Fruit fly (Drosophila melanogaster) whole organism, wandering third instar larva: ENCODE measurements around the gene CG42571.

Experiments
- Abd-B ChIP-seq: fragments of >200 bp; optimal IDR thresholded peaks from 2 replicates; lab custom pipeline; 2017; ENCODE audit warnings: missing biosample characterization, missing genetic modification characterization
- Hr78 ChIP-seq: fragments of >200 bp; optimal IDR thresholded peaks from 2 replicates; lab custom pipeline; 2017; ENCODE audit warnings: missing biosample characterization, missing genetic modification characterization
- Hr83 ChIP-seq: fragments of 200-300 bp; sonication (Bioruptor generic); optimal IDR thresholded peaks from 2 replicates; lab custom pipeline; 2016; ENCODE audit warnings: missing biosample characterization, mild to moderate bottlenecking, missing genetic modification characterization, moderate library complexity; ENCODE audit not compliant: poor library complexity, severe bottlenecking
- Jra ChIP-seq: sonication (Bioruptor generic); optimal IDR thresholded peaks from 2 replicates; lab custom pipeline; 2016; ENCODE audit warnings: missing biosample characterization, missing genetic modification characterization
- Mio ChIP-seq: sonication (Bioruptor generic); optimal IDR thresholded peaks from 2 replicates; lab custom pipeline; 2016; ENCODE audit warnings: missing biosample characterization, missing genetic modification characterization
- Myc ChIP-seq: fragments of >200 bp; optimal IDR thresholded peaks from 2 replicates; lab custom pipeline; 2017
- Rel ChIP-seq, 2 experiments: fragments of 200-800 bp; sonication (Bioruptor generic) in 1 of 2; optimal IDR thresholded peaks; 2 replicates in 1 of 2; 3 replicates in 1 of 2; lab custom pipeline; 2016 to 2019; ENCODE audit warnings: mild to moderate bottlenecking in 2 of 2, missing biosample characterization in 2 of 2, missing genetic modification characterization in 2 of 2, moderate library complexity in 1 of 2
- dl ChIP-seq, 2 experiments: fragments of 175-275, 200-275 bp in 1 of 2; fragments of 200-275 bp in 1 of 2; sonication (Bioruptor generic); optimal IDR thresholded peaks; lab custom pipeline; 2018; ENCODE audit warnings: mild to moderate bottlenecking in 2 of 2, missing biosample characterization in 2 of 2, missing genetic modification characterization in 2 of 2, moderate library complexity in 2 of 2; ENCODE audit not compliant: partially characterized antibody in 2 of 2, insufficient read depth in 1 of 2
- h ChIP-seq: fragments of 200-800 bp; sonication (Bioruptor generic); optimal IDR thresholded peaks from 3 replicates; lab custom pipeline; 2016; ENCODE audit warnings: missing biosample characterization, mild to moderate bottlenecking, missing genetic modification characterization
- lola ChIP-seq: fragments of >200 bp; optimal IDR thresholded peaks from 2 replicates; lab custom pipeline; 2017; ENCODE audit warnings: missing biosample characterization, missing genetic modification characterization
- psq ChIP-seq: fragments of 200-800 bp; sonication (Bioruptor generic); optimal IDR thresholded peaks from 3 replicates; lab custom pipeline; 2017; ENCODE audit warnings: missing biosample characterization, mild to moderate bottlenecking, missing genetic modification characterization, moderate library complexity
- rgr ChIP-seq: fragments of 200-800 bp; sonication (Bioruptor generic); optimal IDR thresholded peaks from 3 replicates; lab custom pipeline; 2016; ENCODE audit warnings: missing biosample characterization, mild to moderate bottlenecking, missing genetic modification characterization
- usp ChIP-seq: fragments of >200 bp; optimal IDR thresholded peaks from 2 replicates; lab custom pipeline; 2017; ENCODE audit warnings: missing biosample characterization, missing genetic modification characterization

- no peak for TF ChIP-seq Hr78
- TF ChIP-seq h (GFP tag; lab: Kevin White, UChicago) = no peak
- TF ChIP-seq Jra (GFP tag; lab: Kevin White, UChicago) = no peak
- TF ChIP-seq Abd-B (GFP tag; lab: Kevin White, UChicago) = no peak
- TF ChIP-seq Mio = no peak
- no peak for TF ChIP-seq rgr (GFP tag; lab: Kevin White, UChicago)
- no peak for TF ChIP-seq usp (GFP tag; lab: Kevin White, UChicago)
- no peak for TF ChIP-seq psq (GFP tag; lab: Kevin White, UChicago)
- TF ChIP-seq dl (GFP tag; optimal IDR thresholded peaks at IDR 0.05; lab: Kevin White, UChicago; ENCODE audit: insufficient read depth in 1 of 2, partially characterized antibody in 2 of 2) = no peak
- TF ChIP-seq Myc = no peak
- TF ChIP-seq Rel (GFP tag; optimal IDR thresholded peaks at IDR 0.05; lab: Kevin White, UChicago) = no peak
- TF ChIP-seq Rel (tag; optimal IDR thresholded peaks at IDR 0.05; lab: Kevin White, UChicago) = no peak
- TF ChIP-seq Hr83 (GFP tag; lab: Kevin White, UChicago) = no peak
- no peak for TF ChIP-seq lola (GFP tag; lab: Kevin White, UChicago)
Measured at dm6 chr3L:15703330-15704119, 12.7 kb upstream of the CG42571 start.
